Fruit fly (Drosophila melanogaster) whole organism, prepupa: Measurements from ENCODE around the gene Grx5.

Experiments used
- Blimp-1 ChIP-seq: fragments of 200-800 bp; sonication (Bioruptor generic); optimal IDR thresholded peaks from 3 replicates; lab custom pipeline; 2017; ENCODE audit warnings: missing biosample characterization, missing genetic modification characterization, mild to moderate bottlenecking, moderate library complexity, missing genetic modification reagents
- CG10631 ChIP-seq: fragments of 200-800 bp; sonication (Bioruptor generic); optimal IDR thresholded peaks from 2 replicates; lab custom pipeline; 2016; ENCODE audit warnings: missing biosample characterization, missing genetic modification characterization
- CG10669 ChIP-seq: fragments of 200-800 bp; sonication (Bioruptor generic); optimal IDR thresholded peaks from 3 replicates; lab custom pipeline; 2018; ENCODE audit warnings: missing biosample characterization, mild to moderate bottlenecking, missing genetic modification characterization, moderate library complexity
- CG11762 ChIP-seq: fragments of 200-800 bp; sonication (Bioruptor generic); optimal IDR thresholded peaks from 3 replicates; lab custom pipeline; 2016; ENCODE audit warnings: missing biosample characterization, missing genetic modification characterization; ENCODE audit not compliant: insufficient read depth
- CG11902 ChIP-seq: fragments of 200-800 bp; sonication (Bioruptor generic); optimal IDR thresholded peaks from 3 replicates; lab custom pipeline; 2016; ENCODE audit warnings: missing biosample characterization, missing genetic modification characterization
- CG15336 ChIP-seq: fragments of 200-800 bp; sonication (Bioruptor generic); IDR thresholded peaks from 2 replicates; pipeline ENCODE4 v1.3.6; 2022; ENCODE audit warnings: missing biosample characterization, missing genetic modification characterization
- CG1621 ChIP-seq: fragments of 200-800 bp; sonication (Bioruptor generic); optimal IDR thresholded peaks from 3 replicates; lab custom pipeline; 2018; ENCODE audit warnings: missing biosample characterization, mild to moderate bottlenecking, missing genetic modification characterization
- CG16779 ChIP-seq: fragments of 200-800 bp; sonication (Bioruptor generic); optimal IDR thresholded peaks from 3 replicates; lab custom pipeline; 2017; ENCODE audit warnings: missing biosample characterization, mild to moderate bottlenecking, missing genetic modification characterization
- CG31627 ChIP-seq: fragments of 200-800 bp; sonication (Bioruptor generic); optimal IDR thresholded peaks from 3 replicates; lab custom pipeline; 2016; ENCODE audit warnings: missing biosample characterization, missing genetic modification characterization
- CG32006 ChIP-seq: fragments of 200-800 bp; sonication (Bioruptor generic); optimal IDR thresholded peaks from 3 replicates; lab custom pipeline; 2017; ENCODE audit warnings: missing biosample characterization, mild to moderate bottlenecking, missing genetic modification characterization
- CG34406 ChIP-seq: fragments of 200-800 bp; sonication (Bioruptor generic); optimal IDR thresholded peaks from 3 replicates; lab custom pipeline; 2016; ENCODE audit warnings: missing biosample characterization, missing genetic modification characterization
- CG3919 ChIP-seq: fragments of 200-800 bp; sonication (Bioruptor generic); optimal IDR thresholded peaks from 3 replicates; lab custom pipeline; 2016; ENCODE audit warnings: missing biosample characterization, missing genetic modification characterization
- CG6163 ChIP-seq: fragments of 200-800 bp; sonication (Bioruptor generic); IDR thresholded peaks from 3 replicates; pipeline ENCODE4 v1.3.6; 2022; ENCODE audit warnings: missing biosample characterization, missing genetic modification characterization
- CG6276 ChIP-seq: fragments of 200-800 bp; sonication (Bioruptor generic); optimal IDR thresholded peaks from 2 replicates; lab custom pipeline; 2017; ENCODE audit warnings: missing biosample characterization, mild to moderate bottlenecking, missing genetic modification characterization
- CG6792 ChIP-seq: fragments of 200-800 bp; sonication (Bioruptor generic); optimal IDR thresholded peaks from 3 replicates; lab custom pipeline; 2016; ENCODE audit warnings: missing biosample characterization, missing genetic modification characterization
- CG6808 ChIP-seq: fragments of 200-800 bp; sonication (Bioruptor generic); optimal IDR thresholded peaks from 3 replicates; lab custom pipeline; 2017; ENCODE audit warnings: missing biosample characterization, missing genetic modification characterization, mild to moderate bottlenecking, moderate library complexity, missing genetic modification reagents
- CG7368 ChIP-seq: fragments of 200-800 bp; sonication (Bioruptor generic); optimal IDR thresholded peaks from 3 replicates; lab custom pipeline; 2016; ENCODE audit warnings: missing biosample characterization, missing genetic modification characterization
- CG8119 ChIP-seq: fragments of 200-800 bp; sonication (Bioruptor generic); IDR thresholded peaks from 3 replicates; pipeline ENCODE4 v1.3.6; 2022; ENCODE audit warnings: missing biosample characterization, missing genetic modification characterization
- CG8319 ChIP-seq: fragments of 200-800 bp; sonication (Bioruptor generic); optimal IDR thresholded peaks from 3 replicates; lab custom pipeline; 2016; ENCODE audit warnings: missing biosample characterization, missing genetic modification characterization
- CG8632 ChIP-seq: fragments of 200-800 bp; sonication (Bioruptor generic); optimal IDR thresholded peaks from 3 replicates; lab custom pipeline; 2016; ENCODE audit warnings: missing biosample characterization, missing genetic modification characterization
- CG9139 ChIP-seq: fragments of 200-800 bp; sonication (Bioruptor generic); optimal IDR thresholded peaks from 3 replicates; lab custom pipeline; 2017; ENCODE audit warnings: missing biosample characterization, mild to moderate bottlenecking, missing genetic modification characterization
- Eip75B ChIP-seq: fragments of 200-800 bp; sonication (Bioruptor generic); optimal IDR thresholded peaks from 3 replicates; lab custom pipeline; 2016; ENCODE audit warnings: missing biosample characterization, missing genetic modification characterization
- Eip78C ChIP-seq: fragments of 200-800 bp; sonication (Bioruptor generic); peaks from one replicate; lab custom pipeline; 2016; ENCODE audit warnings: missing biosample characterization, missing genetic modification characterization
- Gug ChIP-seq: fragments of 200-800 bp; sonication (Bioruptor generic); IDR thresholded peaks from 2 replicates; pipeline ENCODE4 v1.3.6; 2022; ENCODE audit warnings: missing biosample characterization, missing genetic modification characterization
- Hr38 ChIP-seq: sonication (Bioruptor generic); optimal IDR thresholded peaks from 2 replicates; lab custom pipeline; 2016; ENCODE audit warnings: missing biosample characterization, missing genetic modification characterization
- OdsH ChIP-seq: fragments of 200-800 bp; sonication (Bioruptor generic); optimal IDR thresholded peaks from 3 replicates; lab custom pipeline; 2016; ENCODE audit warnings: missing biosample characterization, missing genetic modification characterization
- Smox ChIP-seq: fragments of 200-800 bp; sonication (Bioruptor generic); optimal IDR thresholded peaks from 3 replicates; lab custom pipeline; 2016; ENCODE audit warnings: missing biosample characterization, missing genetic modification characterization
- Sox14 ChIP-seq: fragments of 200-800 bp; sonication (Bioruptor generic); optimal IDR thresholded peaks from 3 replicates; lab custom pipeline; 2016; ENCODE audit warnings: missing biosample characterization, missing genetic modification characterization
- Sox15 ChIP-seq: fragments of 200-800 bp; sonication (Bioruptor generic); optimal IDR thresholded peaks from 3 replicates; lab custom pipeline; 2016; ENCODE audit warnings: missing biosample characterization, missing genetic modification characterization
- achi ChIP-seq: fragments of 200-800 bp; sonication (Bioruptor generic); optimal IDR thresholded peaks from 3 replicates; lab custom pipeline; 2016; ENCODE audit warnings: missing biosample characterization, missing genetic modification characterization
- acj6 ChIP-seq: fragments of 200-800 bp; sonication (Bioruptor generic); optimal IDR thresholded peaks from 3 replicates; lab custom pipeline; 2016; ENCODE audit warnings: missing biosample characterization, missing genetic modification characterization
- cyc ChIP-seq: fragments of 200-800 bp; sonication (Bioruptor generic); optimal IDR thresholded peaks from 3 replicates; lab custom pipeline; 2016; ENCODE audit warnings: missing biosample characterization, missing genetic modification characterization
- dac ChIP-seq: fragments of 200-800 bp; sonication (Bioruptor generic); optimal IDR thresholded peaks from 2 replicates; lab custom pipeline; 2017; ENCODE audit warnings: missing biosample characterization, mild to moderate bottlenecking, missing genetic modification characterization
- eg ChIP-seq: fragments of 200-800 bp; sonication (Bioruptor generic); IDR thresholded peaks from 3 replicates; pipeline ENCODE4 v1.3.6; 2022; ENCODE audit warnings: missing biosample characterization, missing genetic modification characterization
- esn ChIP-seq: fragments of 200-800 bp; sonication (Bioruptor generic); optimal IDR thresholded peaks from 2 replicates; lab custom pipeline; 2016; ENCODE audit warnings: missing biosample characterization, mild to moderate bottlenecking, missing genetic modification characterization, moderate library complexity
- fd59A ChIP-seq: fragments of 200-800 bp; sonication (Bioruptor generic); optimal IDR thresholded peaks from 2 replicates; lab custom pipeline; 2017; ENCODE audit warnings: missing biosample characterization, mild to moderate bottlenecking, missing genetic modification characterization, missing genetic modification reagents
- fd85E ChIP-seq: fragments of 200-800 bp; sonication (Bioruptor generic); optimal IDR thresholded peaks from 3 replicates; lab custom pipeline; 2016; ENCODE audit warnings: missing biosample characterization, missing genetic modification characterization
- lz ChIP-seq: fragments of 200-800 bp; sonication (Bioruptor generic); optimal IDR thresholded peaks from 3 replicates; lab custom pipeline; 2016; ENCODE audit warnings: missing biosample characterization, missing genetic modification characterization
- net ChIP-seq: fragments of 200-800 bp; sonication (Bioruptor generic); optimal IDR thresholded peaks from 3 replicates; lab custom pipeline; 2016; ENCODE audit warnings: missing biosample characterization, missing genetic modification characterization
- pdm3 ChIP-seq: fragments of 200-800 bp; sonication (Bioruptor generic); optimal IDR thresholded peaks from 3 replicates; lab custom pipeline; 2016; ENCODE audit warnings: missing biosample characterization, missing genetic modification characterization
- salr ChIP-seq, 2 experiments: fragments of 200-800 bp; sonication (Bioruptor generic); optimal IDR thresholded peaks; 3 replicates each; lab custom pipeline; 2016 to 2018; ENCODE audit warnings: missing biosample characterization in 2 of 2, missing genetic modification characterization in 2 of 2, mild to moderate bottlenecking in 1 of 2
- spab ChIP-seq: fragments of 200-800 bp; sonication (Bioruptor generic); optimal IDR thresholded peaks from 2 replicates; lab custom pipeline; 2017; ENCODE audit warnings: missing biosample characterization, mild to moderate bottlenecking, missing genetic modification characterization, missing genetic modification reagents
- svp ChIP-seq: fragments of 200-800 bp; sonication (Bioruptor generic); peaks from one replicate; lab custom pipeline; 2016; ENCODE audit warnings: missing biosample characterization, missing genetic modification characterization
- topi ChIP-seq: fragments of 200-800 bp; sonication (Bioruptor generic); optimal IDR thresholded peaks from 3 replicates; lab custom pipeline; 2016; ENCODE audit warnings: missing biosample characterization, missing genetic modification characterization
- vri ChIP-seq: fragments of 200-800 bp; sonication (Bioruptor generic); optimal IDR thresholded peaks from 3 replicates; lab custom pipeline; 2016; ENCODE audit warnings: missing biosample characterization, mild to moderate bottlenecking, missing genetic modification characterization

Grx5 gene

DNA sequence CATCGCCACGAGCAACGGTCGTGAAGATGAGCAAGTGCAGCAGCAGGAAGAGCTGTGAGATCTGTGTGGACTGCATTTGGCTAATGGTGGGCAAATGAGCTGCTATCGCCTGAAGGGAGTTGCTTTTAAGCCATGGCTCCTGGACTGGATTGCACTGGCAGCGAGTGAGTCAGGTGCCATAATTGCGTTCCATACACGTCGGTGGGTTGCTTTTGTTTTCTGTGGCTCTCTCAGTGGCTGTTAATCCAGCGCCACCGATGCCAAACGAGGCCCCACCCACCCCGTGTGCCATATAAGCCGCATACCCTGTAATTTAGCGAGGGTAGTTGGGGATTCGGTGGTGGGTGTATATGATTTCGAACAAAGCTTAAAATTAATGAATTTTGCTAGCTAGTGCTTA lies 6.7 kb upstream of the Grx5 start, which contains the start of gene CG12539:
Gene CG12539, minus strand, starts transcription at position 101 of the 400 bp plus-strand sequence.
- TF ChIP-seq dac (GFP tag; lab: Kevin White, UChicago), result no peak
- TF ChIP-seq CG10631 (GFP tag; lab: Kevin White, UChicago), result no peak
- TF ChIP-seq CG11902, result no peak
- TF ChIP-seq Blimp-1 (GFP tag; lab: Kevin White, UChicago), result no peak
- no peak for TF ChIP-seq CG3919 (GFP tag; lab: Kevin White, UChicago)
- no peak for TF ChIP-seq Sox15 (GFP tag; lab: Kevin White, UChicago)
- no peak for TF ChIP-seq CG15336 (GFP tag; lab: Robert Waterston, UW)
- no peak for TF ChIP-seq Eip75B (GFP tag; lab: Kevin White, UChicago)
- TF ChIP-seq achi (GFP tag; lab: Kevin White, UChicago), result no peak
- TF ChIP-seq Gug (GFP tag; lab: Robert Waterston, UW), result no peak
- no peak for TF ChIP-seq CG7368 (GFP tag; lab: Kevin White, UChicago)
- no peak for TF ChIP-seq CG8119 (GFP tag; lab: Robert Waterston, UW)
- no peak for TF ChIP-seq CG6276 (GFP tag; lab: Kevin White, UChicago)
- TF ChIP-seq Smox (GFP tag; lab: Kevin White, UChicago), result no peak
- no peak for TF ChIP-seq Sox14
- TF ChIP-seq CG1621 (tag; lab: Kevin White, UChicago), result no peak
- no peak for TF ChIP-seq OdsH
- no peak for TF ChIP-seq Hr38

DNA sequence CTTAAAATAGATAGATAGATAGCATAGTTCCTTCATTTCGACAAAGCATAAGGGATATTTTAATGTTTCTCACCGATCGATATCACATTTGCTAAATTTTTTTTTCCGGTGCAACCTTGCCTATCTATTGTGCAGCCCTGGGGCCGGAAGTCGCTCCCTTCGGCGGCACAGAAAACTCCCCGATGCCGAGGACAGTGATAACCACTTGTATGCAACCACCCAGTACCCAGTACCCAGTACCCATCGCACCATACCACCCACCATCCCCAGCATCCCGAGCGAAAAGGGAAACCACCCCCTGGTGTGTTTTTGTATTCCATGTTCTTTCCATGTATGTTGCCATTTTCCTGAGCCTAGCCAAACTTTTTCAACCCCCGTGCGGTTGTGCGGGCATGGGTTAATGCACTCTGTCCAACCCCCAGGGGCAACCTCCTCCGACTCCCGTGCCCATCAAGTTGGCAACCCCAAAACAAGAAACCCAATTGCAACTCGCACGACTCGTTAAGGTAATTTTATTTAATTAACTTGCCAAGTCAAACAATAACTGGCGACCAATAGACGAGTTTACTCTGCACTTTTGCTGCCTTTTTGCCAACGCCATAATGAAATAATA lies 4.0 kb upstream of the Grx5 start:
- peak; percentile 30 for TF ChIP-seq svp (GFP tag; lab: Kevin White, UChicago)
- no peak for TF ChIP-seq net

DNA sequence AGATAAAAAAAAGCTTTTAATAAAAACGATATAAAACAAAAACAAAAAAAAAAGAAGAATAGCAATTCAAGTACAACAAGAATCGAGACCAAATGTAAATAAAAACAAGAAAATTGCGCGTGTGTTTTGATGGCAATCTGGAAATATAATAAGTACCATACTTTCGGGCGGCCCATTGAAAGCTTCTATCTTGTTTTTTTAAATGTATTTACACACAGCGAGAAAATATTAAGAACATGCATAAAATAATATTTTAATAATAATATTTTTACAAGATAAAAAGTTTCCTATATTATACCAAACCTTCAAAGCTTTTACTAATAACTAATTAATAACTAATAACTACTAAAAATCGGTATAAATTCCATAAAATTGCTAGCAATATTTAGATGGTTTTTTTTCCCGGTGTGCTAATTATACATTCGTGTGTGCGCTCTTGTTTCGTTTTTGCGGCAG lies 2.4 kb upstream of the Grx5 start:
- TF ChIP-seq CG6276 (GFP tag; lab: Kevin White, UChicago), result peak; percentile 36
- TF ChIP-seq CG8119 (GFP tag; lab: Robert Waterston, UW), result no peak; the same call in 1 of the 3 replicates
- TF ChIP-seq CG8319 (GFP tag; lab: Kevin White, UChicago), result no peak
- TF ChIP-seq Eip75B (GFP tag; lab: Kevin White, UChicago), result peak; percentile 52
- no peak for TF ChIP-seq Gug (GFP tag; lab: Robert Waterston, UW)
- TF ChIP-seq Blimp-1 (GFP tag; lab: Kevin White, UChicago), result no peak
- no peak for TF ChIP-seq cyc (GFP tag; lab: Kevin White, UChicago)
- peak; percentile 49 for TF ChIP-seq CG10631 (GFP tag; lab: Kevin White, UChicago)
- TF ChIP-seq svp (GFP tag; lab: Kevin White, UChicago), result peak; percentile 35
- peak; percentile 51; the same call in 1 of the 3 replicates for TF ChIP-seq eg (GFP tag; lab: Robert Waterston, UW)
- TF ChIP-seq CG9139 (GFP tag; lab: Kevin White, UChicago), result peak; percentile 42
- TF ChIP-seq CG16779 (tag; lab: Kevin White, UChicago), result peak; percentile 43
- TF ChIP-seq Smox (GFP tag; lab: Kevin White, UChicago), result no peak
- TF ChIP-seq fd59A (GFP tag; lab: Kevin White, UChicago), result no peak
- TF ChIP-seq Sox14, result no peak
- peak; percentile 90 for TF ChIP-seq Eip78C (GFP tag; lab: Kevin White, UChicago)
- TF ChIP-seq CG11762 (GFP tag; lab: Kevin White, UChicago), result no peak
- TF ChIP-seq CG6808 (GFP tag; lab: Kevin White, UChicago), result peak; percentile 70
- TF ChIP-seq CG6792 (GFP tag; lab: Kevin White, UChicago), result peak; percentile 26
- peak in 1 of 2 experiments; percentile 29 for TF ChIP-seq salr (GFP tag; optimal IDR thresholded peaks at IDR 0.05; lab: Kevin White, UChicago)
- TF ChIP-seq CG1621 (tag; lab: Kevin White, UChicago), result peak; percentile 37
- peak; percentile 52 for TF ChIP-seq spab (GFP tag; lab: Kevin White, UChicago)
- peak; percentile 61 for TF ChIP-seq CG15336 (GFP tag; lab: Robert Waterston, UW)
- TF ChIP-seq esn (GFP tag; lab: Kevin White, UChicago), result peak; percentile 31
- TF ChIP-seq CG10669 (GFP tag; lab: Kevin White, UChicago), result peak; percentile 51
- no peak for TF ChIP-seq fd85E (GFP tag; lab: Kevin White, UChicago)
- peak; percentile 56; the same call in 2 of the 3 replicates for TF ChIP-seq CG6163 (GFP tag; lab: Robert Waterston, UW)
- TF ChIP-seq pdm3 (GFP tag; lab: Kevin White, UChicago), result peak; percentile 28
- peak; percentile 52 for TF ChIP-seq CG32006 (GFP tag; lab: Kevin White, UChicago)
- peak; percentile 37 for TF ChIP-seq CG34406 (GFP tag; lab: Kevin White, UChicago)
- no peak for TF ChIP-seq Sox15 (GFP tag; lab: Kevin White, UChicago)
- peak; percentile 35 for TF ChIP-seq achi (GFP tag; lab: Kevin White, UChicago)
- TF ChIP-seq vri (GFP tag; lab: Kevin White, UChicago), result no peak
- TF ChIP-seq CG31627 (GFP tag; lab: Kevin White, UChicago), result no peak
- TF ChIP-seq CG8632, result peak; percentile 54
- TF ChIP-seq CG7368 (GFP tag; lab: Kevin White, UChicago), result no peak
- peak; percentile 42 for TF ChIP-seq OdsH
- TF ChIP-seq topi (GFP tag; lab: Kevin White, UChicago), result peak; percentile 5
- no peak for TF ChIP-seq lz (GFP tag; lab: Kevin White, UChicago)
- TF ChIP-seq acj6, result peak; percentile 36
- TF ChIP-seq Hr38, result no peak
